Fruit fly (Drosophila melanogaster) whole organism, embryonic: ENCODE measurements around the gene Antdh.

Source experiments
- Atf-2 ChIP-seq: fragments of 200-800 bp; sonication (Bioruptor generic); optimal IDR thresholded peaks from 2 replicates; lab custom pipeline; 2016; ENCODE audit warnings: missing biosample characterization, missing genetic modification characterization
- Bteb2 ChIP-seq: fragments of 200-800 bp; sonication (Bioruptor generic); optimal IDR thresholded peaks from 2 replicates; lab custom pipeline; 2016; ENCODE audit warnings: missing biosample characterization, missing genetic modification characterization
- CG11560 ChIP-seq: fragments of 200-800 bp; sonication (Bioruptor generic); IDR thresholded peaks from 3 replicates; pipeline ENCODE4 v1.3.6; 2022; ENCODE audit warnings: missing biosample characterization, missing genetic modification characterization
- CG12155 ChIP-seq: fragments of 200-800 bp; sonication (Bioruptor generic); optimal IDR thresholded peaks from 3 replicates; lab custom pipeline; 2016; ENCODE audit warnings: missing biosample characterization, missing genetic modification characterization
- CG12391 ChIP-seq: fragments of 200-800 bp; sonication (Bioruptor generic); optimal IDR thresholded peaks from 3 replicates; lab custom pipeline; 2018; ENCODE audit warnings: missing biosample characterization, mild to moderate bottlenecking, missing genetic modification characterization, moderate library complexity
- CG13123 ChIP-seq: fragments of 200-800 bp; sonication (Bioruptor generic); optimal IDR thresholded peaks from 2 replicates; lab custom pipeline; 2016; ENCODE audit warnings: missing biosample characterization, missing genetic modification characterization
- CG13894 ChIP-seq: fragments of 200-800 bp; sonication (Bioruptor generic); optimal IDR thresholded peaks from 3 replicates; lab custom pipeline; 2018; ENCODE audit warnings: missing biosample characterization, mild to moderate bottlenecking, missing genetic modification characterization, moderate library complexity
- CG1529 ChIP-seq: fragments of 200-800 bp; sonication (Bioruptor generic); optimal IDR thresholded peaks from 3 replicates; lab custom pipeline; 2018; ENCODE audit warnings: missing biosample characterization, missing genetic modification characterization
- CG15479 ChIP-seq: fragments of 200-800 bp; sonication (Bioruptor generic); optimal IDR thresholded peaks from 3 replicates; lab custom pipeline; 2019; ENCODE audit warnings: missing biosample characterization, mild to moderate bottlenecking, missing genetic modification characterization, moderate library complexity
- CG1603 ChIP-seq: fragments of 200-800 bp; sonication (Bioruptor generic); optimal IDR thresholded peaks from 2 replicates; lab custom pipeline; 2019; ENCODE audit warnings: missing biosample characterization, mild to moderate bottlenecking, missing genetic modification characterization, moderate library complexity
- CG17328 ChIP-seq: fragments of 200-800 bp; sonication (Bioruptor generic); IDR thresholded peaks from 2 replicates; pipeline ENCODE4 v1.3.6; 2022; ENCODE audit warnings: missing biosample characterization, missing genetic modification characterization
- CG17802 ChIP-seq: fragments of 200-800 bp; sonication (Bioruptor generic); optimal IDR thresholded peaks from 2 replicates; lab custom pipeline; 2018; ENCODE audit warnings: missing biosample characterization, mild to moderate bottlenecking, missing genetic modification characterization, moderate library complexity
- CG17912 ChIP-seq: fragments of 200-800 bp; sonication (Bioruptor generic); optimal IDR thresholded peaks from 2 replicates; lab custom pipeline; 2018; ENCODE audit warnings: missing biosample characterization, mild to moderate bottlenecking, missing genetic modification characterization
- CG3726 ChIP-seq: fragments of 200-800 bp; sonication (Bioruptor generic); IDR thresholded peaks from 3 replicates; pipeline ENCODE4, ENCODE4 v1.3.6; 2022; ENCODE audit warnings: missing biosample characterization, missing genetic modification characterization
- CG42726 ChIP-seq: fragments of 200-800 bp; sonication (Bioruptor generic); IDR thresholded peaks from 2 replicates; pipeline ENCODE4 v1.3.6; 2022; ENCODE audit warnings: missing biosample characterization, missing genetic modification characterization; ENCODE audit not compliant: partially characterized antibody
- CG4282 ChIP-seq: fragments of 200-800 bp; sonication (Bioruptor generic); optimal IDR thresholded peaks from 2 replicates; lab custom pipeline; 2016; ENCODE audit warnings: missing biosample characterization, missing genetic modification characterization
- CG4707 ChIP-seq: fragments of 200-800 bp; sonication (Bioruptor generic); optimal IDR thresholded peaks from 2 replicates; lab custom pipeline; 2018; ENCODE audit warnings: missing biosample characterization, mild to moderate bottlenecking, missing genetic modification characterization, moderate library complexity
- CG5953 ChIP-seq: fragments of 200-800 bp; sonication (Bioruptor generic); IDR thresholded peaks from 2 replicates; pipeline ENCODE4 v1.3.6; 2022; ENCODE audit warnings: missing biosample characterization, missing genetic modification characterization
- CG6254 ChIP-seq: fragments of 200-800 bp; sonication (Bioruptor generic); optimal IDR thresholded peaks from 3 replicates; lab custom pipeline; 2017; ENCODE audit warnings: mild to moderate bottlenecking, missing biosample characterization, missing genetic modification reagents, missing genetic modification characterization
- CG6272 ChIP-seq: fragments of 200-800 bp; sonication (Bioruptor generic); IDR thresholded peaks from 2 replicates; pipeline ENCODE4 v1.3.6; 2022; ENCODE audit warnings: missing biosample characterization, missing genetic modification characterization
- CG6791 ChIP-seq: fragments of 200-800 bp; sonication (Bioruptor generic); IDR thresholded peaks from 3 replicates; pipeline ENCODE4 v1.3.6; 2022; ENCODE audit warnings: missing biosample characterization, missing genetic modification characterization; ENCODE audit not compliant: partially characterized antibody
- CG6813 ChIP-seq: fragments of 200-800 bp; sonication (Bioruptor generic); optimal IDR thresholded peaks from 2 replicates; lab custom pipeline; 2017; ENCODE audit warnings: missing biosample characterization, missing genetic modification characterization, mild to moderate bottlenecking, moderate library complexity, missing genetic modification reagents
- CG7271 ChIP-seq: fragments of 200-800 bp; sonication (Bioruptor generic); optimal IDR thresholded peaks from 2 replicates; lab custom pipeline; 2018; ENCODE audit warnings: missing biosample characterization, mild to moderate bottlenecking, missing genetic modification characterization, moderate library complexity
- CG8478 ChIP-seq: fragments of >200 bp; optimal IDR thresholded peaks from 2 replicates; lab custom pipeline; 2018
- CG8765 ChIP-seq: fragments of 200-800 bp; sonication (Bioruptor generic); IDR thresholded peaks from 2 replicates; pipeline ENCODE4 v1.3.6; 2022; ENCODE audit warnings: missing biosample characterization, missing genetic modification characterization
- Deaf1 ChIP-seq: fragments of 200-800 bp; optimal IDR thresholded peaks from 3 replicates; lab custom pipeline; 2019; ENCODE audit warnings: missing biosample characterization, mild to moderate bottlenecking, missing genetic modification characterization, moderate library complexity
- HmgD ChIP-seq: fragments of 200-800 bp; sonication (Bioruptor generic); optimal IDR thresholded peaks from 3 replicates; lab custom pipeline; 2016; ENCODE audit warnings: missing biosample characterization, missing genetic modification characterization
- Lpt ChIP-seq: fragments of >200 bp; optimal IDR thresholded peaks from 2 replicates; lab custom pipeline; 2018; ENCODE audit warnings: missing biosample characterization, missing genetic modification characterization
- Meics ChIP-seq: fragments of 200-800 bp; sonication (Bioruptor generic); optimal IDR thresholded peaks from 2 replicates; lab custom pipeline; 2017; ENCODE audit warnings: missing biosample characterization, mild to moderate bottlenecking, missing genetic modification characterization
- Neu2 ChIP-seq: fragments of 200-800 bp; sonication (Bioruptor generic); optimal IDR thresholded peaks from 3 replicates; lab custom pipeline; 2016; ENCODE audit warnings: missing biosample characterization, missing genetic modification characterization, borderline replicate concordance
- Vsx1 ChIP-seq: fragments of 200-800 bp; sonication (Bioruptor generic); optimal IDR thresholded peaks from 2 replicates; lab custom pipeline; 2017; ENCODE audit warnings: missing biosample characterization, mild to moderate bottlenecking, missing genetic modification characterization, missing genetic modification reagents
- bbx ChIP-seq: fragments of 200-800 bp; sonication (Bioruptor generic); IDR thresholded peaks from 2 replicates; pipeline ENCODE4 v1.3.6; 2022; ENCODE audit warnings: missing biosample characterization, missing genetic modification characterization; ENCODE audit not compliant: partially characterized antibody
- caup ChIP-seq: fragments of 200-800 bp; sonication (Bioruptor generic); optimal IDR thresholded peaks from 3 replicates; lab custom pipeline; 2017; ENCODE audit warnings: missing biosample characterization, mild to moderate bottlenecking, missing genetic modification characterization, moderate library complexity; ENCODE audit not compliant: severe bottlenecking
- ci ChIP-seq: fragments of 200-800 bp; sonication (Bioruptor generic); IDR thresholded peaks from 3 replicates; pipeline ENCODE4 v1.3.6; 2022; ENCODE audit warnings: missing biosample characterization, missing genetic modification characterization
- crol ChIP-seq: fragments of 200-800 bp; sonication (Bioruptor generic); IDR thresholded peaks from 2 replicates; pipeline ENCODE4 v1.3.6; 2022; ENCODE audit warnings: missing biosample characterization, missing genetic modification characterization
- disco-r ChIP-seq: fragments of 200-800 bp; sonication (Bioruptor generic); optimal IDR thresholded peaks from 2 replicates; lab custom pipeline; 2016; ENCODE audit warnings: missing biosample characterization, missing genetic modification characterization
- dpn ChIP-seq, 2 experiments: fragments of 200-800 bp; sonication (Bioruptor generic); optimal IDR thresholded peaks; 3 replicates each; lab custom pipeline; 2016; ENCODE audit warnings: missing biosample characterization in 2 of 2, missing genetic modification characterization in 2 of 2
- dysf ChIP-seq: fragments of 200-800 bp; sonication (Bioruptor generic); IDR thresholded peaks from 3 replicates; pipeline ENCODE4 v1.3.6; 2022; ENCODE audit warnings: missing biosample characterization, missing genetic modification characterization
- esg ChIP-seq: fragments of 200-800 bp; sonication (Bioruptor generic); conservative IDR thresholded peaks from 2 replicates; pipeline ENCODE4 v1.3.6; 2022; ENCODE audit warnings: missing biosample characterization, missing genetic modification characterization
- eve ChIP-seq, 2 experiments: fragments of >200 bp; optimal IDR thresholded peaks; 2 replicates each; lab custom pipeline; 2017; ENCODE audit warnings: missing biosample characterization in 2 of 2, missing genetic modification characterization in 2 of 2
- ewg ChIP-seq: fragments of 200-800 bp; sonication (Bioruptor generic); optimal IDR thresholded peaks from 3 replicates; lab custom pipeline; 2017; ENCODE audit warnings: mild to moderate bottlenecking, missing biosample characterization, missing genetic modification reagents, missing genetic modification characterization
- gcm ChIP-seq: fragments of 200-800 bp; sonication (Bioruptor generic); optimal IDR thresholded peaks from 2 replicates; lab custom pipeline; 2019; ENCODE audit warnings: missing biosample characterization, mild to moderate bottlenecking, missing genetic modification characterization, moderate library complexity
- kay ChIP-seq: fragments of 200-800 bp; sonication (Bioruptor generic); optimal IDR thresholded peaks from 2 replicates; lab custom pipeline; 2016; ENCODE audit warnings: missing biosample characterization, missing genetic modification characterization
- lbe ChIP-seq: fragments of 200-800 bp; sonication (Bioruptor generic); optimal IDR thresholded peaks from 2 replicates; lab custom pipeline; 2016; ENCODE audit warnings: missing biosample characterization, mild to moderate bottlenecking, missing genetic modification characterization
- mam ChIP-seq: fragments of 200-800 bp; sonication (Bioruptor generic); optimal IDR thresholded peaks from 3 replicates; lab custom pipeline; 2016; ENCODE audit warnings: missing biosample characterization, missing genetic modification characterization
- sisA ChIP-seq: fragments of 200-800 bp; sonication (Bioruptor generic); IDR thresholded peaks from 2 replicates; pipeline ENCODE4 v1.3.6; 2022; ENCODE audit warnings: missing biosample characterization, missing genetic modification characterization
- slbo ChIP-seq: fragments of 200-800 bp; sonication (Bioruptor generic); IDR thresholded peaks from 2 replicates; pipeline ENCODE4 v1.3.6; 2022; ENCODE audit warnings: missing biosample characterization, missing genetic modification characterization
- ssp ChIP-seq: fragments of 200-800 bp; sonication (Bioruptor generic); IDR thresholded peaks from 2 replicates; pipeline ENCODE4 v1.3.6; 2022; ENCODE audit warnings: missing biosample characterization, missing genetic modification characterization
- toy ChIP-seq: fragments of 200-800 bp; sonication (Bioruptor generic); IDR thresholded peaks from 2 replicates; pipeline ENCODE4 v1.3.6; 2022; ENCODE audit warnings: missing biosample characterization, missing genetic modification characterization
- zfh1 ChIP-seq: fragments of 200-800 bp; sonication (Bioruptor generic); IDR thresholded peaks from 3 replicates; pipeline ENCODE4 v1.3.6; 2022; ENCODE audit warnings: missing biosample characterization, missing genetic modification characterization

Antdh gene

dm6 chrX:11137566-11138186 is 31.2 kb downstream of the Antdh start, which contains the start of gene CDK2AP1 (continued):
- TF ChIP-seq caup (GFP tag; lab: Kevin White, UChicago) (no peak), eve (GFP tag; optimal IDR thresholded peaks at IDR 0.05; lab: Kevin White, UChicago) (no peak), CG15479 (GFP tag; lab: Kevin White, UChicago) (no peak), CG12391 (tag; lab: Kevin White, UChicago) (peak; percentile 32), kay (GFP tag; lab: Kevin White, UChicago) (no peak), HmgD (GFP tag; lab: Kevin White, UChicago) (peak; percentile 30), CG6254 (GFP tag; lab: Kevin White, UChicago) (no peak), Vsx1 (GFP tag; lab: Kevin White, UChicago) (no peak), CG5953 (GFP tag; lab: Robert Waterston, UW) (no peak), CG3726 (GFP tag; lab: Robert Waterston, UW) (no peak), ssp (GFP tag; lab: Robert Waterston, UW) (peak; percentile 96), CG17802 (tag; lab: Kevin White, UChicago) (peak; percentile 86), CG13123 (no peak), Meics (GFP tag; lab: Kevin White, UChicago) (peak; percentile 0), CG12155 (GFP tag; lab: Kevin White, UChicago) (no peak), CG4707 (GFP tag; lab: Kevin White, UChicago) (no peak), disco-r (GFP tag; lab: Kevin White, UChicago) (no peak), dpn (GFP tag; optimal IDR thresholded peaks at IDR 0.05; lab: Kevin White, UChicago) (peak in 1 of 2 experiments; percentile 37), bbx (GFP tag; lab: Robert Waterston, UW) (peak; percentile 83), CG6791 (GFP tag; lab: Robert Waterston, UW) (peak; percentile 87), CG42726 (GFP tag; lab: Robert Waterston, UW) (no peak; the same call in 1 of the 2 replicates), lbe (GFP tag; lab: Kevin White, UChicago) (no peak), toy (GFP tag; lab: Robert Waterston, UW) (no peak), CG1529 (no peak), sisA (GFP tag; lab: Robert Waterston, UW) (no peak), CG6272 (GFP tag; lab: Robert Waterston, UW) (no peak), CG6813 (no peak), CG11560 (tag; lab: Robert Waterston, UW) (no peak; the same call in 2 of the 3 replicates), ewg (GFP tag; lab: Kevin White, UChicago) (peak; percentile 10), CG4282 (no peak), CG7271 (tag; lab: Kevin White, UChicago) (no peak), ci (GFP tag; lab: Robert Waterston, UW) (no peak), slbo (GFP tag; lab: Robert Waterston, UW) (peak; percentile 55), Atf-2 (GFP tag; lab: Kevin White, UChicago) (peak; percentile 18), CG8765 (GFP tag; lab: Robert Waterston, UW) (no peak), dysf (peak; percentile 17; the same call in 1 of the 3 replicates), CG13894 (tag; lab: Kevin White, UChicago) (peak; percentile 31), CG8478 (lab: Kevin White, UChicago) (no peak), crol (GFP tag; lab: Robert Waterston, UW) (peak; percentile 26; the same call in 1 of the 2 replicates), esg (0 out of 2 replicates have a peak, but pooled peaks have one; percentile 24), gcm (GFP tag; lab: Kevin White, UChicago) (no peak), zfh1 (no peak), CG17328 (GFP tag; lab: Robert Waterston, UW) (peak; percentile 39; the same call in 1 of the 2 replicates), Bteb2 (GFP tag; lab: Kevin White, UChicago) (no peak), Neu2 (GFP tag; lab: Kevin White, UChicago) (no peak), Lpt (GFP tag; lab: Kevin White, UChicago) (no peak), CG17912 (GFP tag; lab: Kevin White, UChicago) (no peak), mam (GFP tag; lab: Kevin White, UChicago) (peak; percentile 60), Deaf1 (tag; lab: Kevin White, UChicago) (no peak), CG1603 (peak; percentile 77)
